Worm (Caenorhabditis elegans) whole organism, young adult: ENCODE data around the gene srh-171.

Source experiments
- F49E8.2 ChIP-seq: sonication (generic microtip); optimal IDR thresholded peaks from 3 replicates; lab custom pipeline; 2017; ENCODE audit warnings: missing genetic modification characterization, mild to moderate bottlenecking, missing compliant biosample characterization, antibody characterized with exemption, moderate library complexity; ENCODE audit not compliant: insufficient read depth
- ama-1 ChIP-seq, 3 experiments: fragments of 150-350 bp in 1 of 3; sonication (generic microtip) in 2 of 3; optimal IDR thresholded peaks; 2 replicates each; lab custom pipeline; 2014 to 2018; ENCODE audit warnings: missing biosample characterization in 2 of 3, missing genetic modification characterization in 2 of 3, missing genetic modification reagents in 2 of 3
- bed-1 ChIP-seq: fragments of 200-800 bp; sonication (Bioruptor generic); IDR thresholded peaks from 2 replicates; pipeline ENCODE4 v1.3.6; 2022; ENCODE audit warnings: missing genetic modification reagents, missing genetic modification characterization, missing compliant biosample characterization
- nhr-90 ChIP-seq: sonication (generic microtip); optimal IDR thresholded peaks from 2 replicates; lab custom pipeline; 2016; ENCODE audit warnings: missing genotype, mild to moderate bottlenecking, missing genetic modification characterization, missing compliant biosample characterization
- snpc-4 ChIP-seq, 5 experiments: fragments of 150-350 bp in 1 of 5; sonication (generic microtip) in 4 of 5; optimal IDR thresholded peaks; 2 replicates each; lab custom pipeline; 2014 to 2018; ENCODE audit warnings: missing genetic modification characterization in 5 of 5, missing biosample characterization in 3 of 5, antibody characterized with exemption in 2 of 5, mild to moderate bottlenecking in 2 of 5, missing compliant biosample characterization in 2 of 5, missing genotype in 2 of 5, moderate library complexity in 2 of 5, missing genetic modification reagents in 1 of 5

ce11 chrV:19997481-19997880 is 32.0 kb downstream of the srh-171 start:
- TF ChIP-seq nhr-90 = no peak
- TF ChIP-seq bed-1 (GFP tag; lab: Robert Waterston, UW) = no peak
- TF ChIP-seq snpc-4 (GFP tag; optimal IDR thresholded peaks at IDR 0.05; lab: Kevin White, UChicago) = no peak
- no peak for TF ChIP-seq snpc-4 (tag; optimal IDR thresholded peaks at IDR 0.05; lab: Kevin White, UChicago)
- no peak for TF ChIP-seq ama-1 (optimal IDR thresholded peaks at IDR 0.05; lab: Kevin White, UChicago)
- no peak for TF ChIP-seq ama-1 (GFP tag; optimal IDR thresholded peaks at IDR 0.05; lab: Kevin White, UChicago)
- TF ChIP-seq F49E8.2 = no peak
